Worm (Caenorhabditis elegans) whole organism, L2 larva: ENCODE data around the gene umps-1.

Source experiments
- ama-1 ChIP-seq: fragments of 150-350 bp; optimal IDR thresholded peaks from 2 replicates; lab custom pipeline; 2018; ENCODE audit warnings: inconsistent platforms
- blmp-1 ChIP-seq: sonication (generic microtip); optimal IDR thresholded peaks from 2 replicates; lab custom pipeline; 2017; ENCODE audit warnings: missing genetic modification characterization, mild to moderate bottlenecking, missing compliant biosample characterization, antibody characterized with exemption, moderate library complexity; ENCODE audit not compliant: insufficient read depth
- elt-1 ChIP-seq: fragments of 150-350 bp; optimal IDR thresholded peaks from 2 replicates; lab custom pipeline; 2014; ENCODE audit warnings: missing biosample characterization, missing genetic modification characterization
- zag-1 ChIP-seq: fragments of 150-350 bp; optimal IDR thresholded peaks from 2 replicates; lab custom pipeline; 2014; ENCODE audit warnings: missing biosample characterization, missing genetic modification characterization

ce11 chrIII:10337508-10338166 lies 19.8 kb downstream of the umps-1 start, which contains the start of gene ttr-15:
- TF ChIP-seq blmp-1 (tag; lab: Kevin White, UChicago) (no peak), zag-1 (tag; lab: Kevin White, UChicago) (no peak), elt-1 (tag; lab: Kevin White, UChicago) (no peak), ama-1 (lab: Kevin White, UChicago) (peak; percentile 86)
